Worm (Caenorhabditis elegans): ENCODE data around the gene F21C10.9.

DNA sequence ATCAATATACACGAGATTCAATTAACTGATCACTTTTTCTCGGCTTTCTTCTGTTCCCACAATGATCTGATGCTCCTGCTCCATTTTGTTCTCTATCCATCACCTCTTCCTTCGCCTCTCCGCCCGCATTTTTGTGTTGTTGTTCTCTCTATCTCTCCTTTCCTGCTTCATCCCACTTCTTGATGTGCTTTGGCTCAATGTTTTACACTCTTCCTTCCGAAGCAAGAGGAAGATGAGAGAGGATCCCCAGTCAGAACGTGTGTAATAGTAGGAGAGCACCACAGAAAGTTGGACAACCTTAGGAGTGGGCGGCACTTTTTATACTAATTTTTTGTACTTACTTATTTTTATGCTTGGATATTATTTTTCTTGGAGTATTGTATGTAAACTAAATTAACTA lies 13.5 kb upstream of the F21C10.9 start:
- TF ChIP-seq snpc-1.1 (tag; optimal IDR thresholded peaks at IDR 0.05; ENCODE audit: insufficient read depth) (no peak), F22D6.2 (tag; optimal IDR thresholded peaks at IDR 0.05) (no peak), mes-4 (tag; optimal IDR thresholded peaks at IDR 0.05) (no peak), ama-1 (optimal IDR thresholded peaks at IDR 0.05) (no peak), ama-1 (GFP tag; optimal IDR thresholded peaks at IDR 0.05) (no peak), ceh-27 (GFP tag; optimal IDR thresholded peaks at IDR 0.05) (no peak)

All from whole organism, young adult.